Worm (Caenorhabditis elegans): Measurements from ENCODE around the gene F55C10.5.

Gene F55C10.5

ce11 chrV:11344112-11344511 lies 38.8 kb upstream of the F55C10.5 start:
- TF ChIP-seq nhr-43 (tag; optimal IDR thresholded peaks at IDR 0.05; ENCODE audit: poor library complexity, severe bottlenecking) (peak; percentile 48), elt-1 (tag; optimal IDR thresholded peaks at IDR 0.05) (peak; percentile 60), nhr-12 (tag; optimal IDR thresholded peaks at IDR 0.05) (no peak), egl-5 (tag; optimal IDR thresholded peaks at IDR 0.05) (no peak), ceh-9 (tag; optimal IDR thresholded peaks at IDR 0.05) (no peak), nhr-28 (tag; optimal IDR thresholded peaks at IDR 0.05) (peak; percentile 15), unc-62 (GFP tag; optimal IDR thresholded peaks at IDR 0.05) (no peak), ztf-4 (tag; optimal IDR thresholded peaks at IDR 0.05) (no peak), fkh-2 (tag; optimal IDR thresholded peaks at IDR 0.05) (no peak)

- TF ChIP-seq pqm-1 (tag; optimal IDR thresholded peaks at IDR 0.05) = no peak
- TF ChIP-seq lin-15B (tag; optimal IDR thresholded peaks at IDR 0.05) = no peak
- TF ChIP-seq unc-62 (GFP tag; optimal IDR thresholded peaks at IDR 0.05) = no peak
- no peak for TF ChIP-seq lin-39 (tag; optimal IDR thresholded peaks at IDR 0.05)
- no peak for TF ChIP-seq aly-2 (tag; optimal IDR thresholded peaks at IDR 0.05)
- no peak for TF ChIP-seq ama-1 (optimal IDR thresholded peaks at IDR 0.05)
- no peak for TF ChIP-seq nhr-23 (tag; optimal IDR thresholded peaks at IDR 0.05)
- no peak for TF ChIP-seq egl-5 (tag; optimal IDR thresholded peaks at IDR 0.05)
These were observed 38.0 kb upstream of the F55C10.5 start for ce11 chrV:11344816-11345336.

- TF ChIP-seq lsy-12 (tag; optimal IDR thresholded peaks at IDR 0.05) (no peak), nhr-43 (tag; optimal IDR thresholded peaks at IDR 0.05; ENCODE audit: poor library complexity, severe bottlenecking) (peak; percentile 30)
These were observed 36.0 kb upstream of the F55C10.5 start, which contains the start of gene grl-7 for ce11 chrV:11346912-11347311. Gene grl-7 (minus strand): TSS chrV:11347012.

ce11 chrV:11351263-11351662 lies 31.6 kb upstream of the F55C10.5 start:
- peak; percentile 35 for TF ChIP-seq fkh-10 (GFP tag; optimal IDR thresholded peaks at IDR 0.05)
- no peak for TF ChIP-seq nfya-1 (tag; optimal IDR thresholded peaks at IDR 0.05; ENCODE audit: insufficient read depth)

ce11 chrV:11352893-11353292 lies 30.0 kb upstream of the F55C10.5 start, which contains the start of gene npr-25:
Gene npr-25 (minus strand): TSS chrV:11352993.
- TF ChIP-seq nhr-67 (tag; optimal IDR thresholded peaks at IDR 0.05) (no peak), lsy-12 (tag; optimal IDR thresholded peaks at IDR 0.05) (no peak), egl-5 (tag; optimal IDR thresholded peaks at IDR 0.05) (no peak), nhr-237 (tag; optimal IDR thresholded peaks at IDR 0.05) (no peak), jun-1 (tag; optimal IDR thresholded peaks at IDR 0.05) (no peak), ceh-82 (tag; optimal IDR thresholded peaks at IDR 0.05) (no peak), ceh-9 (tag; optimal IDR thresholded peaks at IDR 0.05) (no peak), tbx-2 (tag; optimal IDR thresholded peaks at IDR 0.05) (no peak), unc-62 (GFP tag; optimal IDR thresholded peaks at IDR 0.05) (no peak), unc-39 (tag; optimal IDR thresholded peaks at IDR 0.05) (no peak), nhr-23 (tag; optimal IDR thresholded peaks at IDR 0.05) (no peak)

ce11 chrV:11354264-11354663 lies 28.6 kb upstream of the F55C10.5 start:
- no peak for TF ChIP-seq aly-2 (tag; optimal IDR thresholded peaks at IDR 0.05)
- no peak for TF ChIP-seq ceh-82 (tag; optimal IDR thresholded peaks at IDR 0.05)
- TF ChIP-seq nhr-237 (tag; optimal IDR thresholded peaks at IDR 0.05) = no peak
- TF ChIP-seq skn-1 (tag; optimal IDR thresholded peaks at IDR 0.05) = no peak
- no peak for TF ChIP-seq ceh-9 (tag; optimal IDR thresholded peaks at IDR 0.05)
- TF ChIP-seq pha-4 (tag; optimal IDR thresholded peaks at IDR 0.05) = no peak
- no peak for TF ChIP-seq R02D3.7 (tag; optimal IDR thresholded peaks at IDR 0.05)
- TF ChIP-seq sea-2 (GFP tag; optimal IDR thresholded peaks at IDR 0.05) = no peak
- no peak for TF ChIP-seq elt-2 (tag; optimal IDR thresholded peaks at IDR 0.05)
- no peak for TF ChIP-seq zag-1 (tag; optimal IDR thresholded peaks at IDR 0.05)
- TF ChIP-seq snpc-4 (tag; optimal IDR thresholded peaks at IDR 0.05) = no peak
- no peak for TF ChIP-seq nhr-11 (tag; optimal IDR thresholded peaks at IDR 0.05)
- no peak for TF ChIP-seq nhr-76 (tag; optimal IDR thresholded peaks at IDR 0.05)
- no peak for TF ChIP-seq ZK546.5 (tag; optimal IDR thresholded peaks at IDR 0.05)
- TF ChIP-seq ceh-16 (tag; optimal IDR thresholded peaks at IDR 0.05) = no peak
- TF ChIP-seq eor-1 (tag; optimal IDR thresholded peaks at IDR 0.05) = no peak
- no peak for TF ChIP-seq egl-5 (tag; optimal IDR thresholded peaks at IDR 0.05)
